Fruit fly (Drosophila melanogaster) whole organism, adult: ENCODE data around the gene CG1316.

Source experiments
- CG11617 ChIP-seq: fragments of 200-800 bp; sonication (Bioruptor generic); optimal IDR thresholded peaks from 2 replicates; lab custom pipeline; 2017; ENCODE audit warnings: mild to moderate bottlenecking, missing biosample characterization, missing genetic modification reagents, missing genetic modification characterization
- CG12768 ChIP-seq: fragments of 200-800 bp; sonication (Bioruptor generic); optimal IDR thresholded peaks from 2 replicates; lab custom pipeline; 2017; ENCODE audit warnings: missing biosample characterization, missing genetic modification characterization, mild to moderate bottlenecking, moderate library complexity, missing genetic modification reagents
- CG14711 ChIP-seq: fragments of 200-800 bp; sonication (Bioruptor generic); optimal IDR thresholded peaks from 2 replicates; lab custom pipeline; 2018; ENCODE audit warnings: missing biosample characterization, mild to moderate bottlenecking, missing genetic modification characterization, moderate library complexity
- CG1620 ChIP-seq: fragments of 200-800 bp; sonication (Bioruptor generic); optimal IDR thresholded peaks from 2 replicates; lab custom pipeline; 2016; ENCODE audit warnings: missing biosample characterization, missing genetic modification characterization
- CG33017 ChIP-seq: fragments of 200-800 bp; sonication (Bioruptor generic); optimal IDR thresholded peaks from 2 replicates; lab custom pipeline; 2018; ENCODE audit warnings: missing biosample characterization, mild to moderate bottlenecking, missing genetic modification characterization, moderate library complexity
- CG5204 ChIP-seq: fragments of 200-800 bp; sonication (Bioruptor generic); optimal IDR thresholded peaks from 2 replicates; lab custom pipeline; 2016; ENCODE audit warnings: missing biosample characterization, missing genetic modification characterization
- CG7045 ChIP-seq: fragments of 200-800 bp; sonication (Bioruptor generic); optimal IDR thresholded peaks from 2 replicates; lab custom pipeline; 2017; ENCODE audit warnings: missing biosample characterization, mild to moderate bottlenecking, missing genetic modification characterization
- CG7101 ChIP-seq: fragments of 200-800 bp; sonication (Bioruptor generic); optimal IDR thresholded peaks from 2 replicates; lab custom pipeline; 2018; ENCODE audit warnings: missing biosample characterization, mild to moderate bottlenecking, missing genetic modification characterization, moderate library complexity
- Clk ChIP-seq: fragments of 200-800 bp; sonication (Bioruptor generic); optimal IDR thresholded peaks from 2 replicates; lab custom pipeline; 2017; ENCODE audit warnings: missing biosample characterization, missing genetic modification characterization
- Crg-1 ChIP-seq: fragments of 200-800 bp; sonication (Bioruptor generic); optimal IDR thresholded peaks from 2 replicates; lab custom pipeline; 2016; ENCODE audit warnings: missing biosample characterization, missing genetic modification characterization
- Hr96 ChIP-seq: fragments of 200-800 bp; sonication (Bioruptor generic); optimal IDR thresholded peaks from 2 replicates; lab custom pipeline; 2016; ENCODE audit warnings: missing biosample characterization, missing genetic modification characterization
- Mnt ChIP-seq: fragments of 200-800 bp; sonication (Bioruptor generic); optimal IDR thresholded peaks from 2 replicates; lab custom pipeline; 2016; ENCODE audit warnings: missing biosample characterization, mild to moderate bottlenecking, missing genetic modification characterization
- bab1 ChIP-seq: fragments of 200-800 bp; sonication (Bioruptor generic); optimal IDR thresholded peaks from 3 replicates; lab custom pipeline; 2019; ENCODE audit warnings: missing biosample characterization, mild to moderate bottlenecking, missing genetic modification characterization, moderate library complexity
- cic ChIP-seq: fragments of 200-800 bp; sonication (Bioruptor generic); optimal IDR thresholded peaks from 2 replicates; lab custom pipeline; 2017; ENCODE audit warnings: missing biosample characterization, mild to moderate bottlenecking, missing genetic modification characterization, moderate library complexity
- cnc ChIP-seq, 2 experiments: fragments of >200 bp; optimal IDR thresholded peaks; 2 replicates each; lab custom pipeline; 2017
- kay ChIP-seq: fragments of 200-800 bp; sonication (Bioruptor generic); peaks from one replicate; lab custom pipeline; 2016; ENCODE audit warnings: missing biosample characterization, missing genetic modification characterization, borderline replicate concordance
- ovo ChIP-seq: fragments of 200-800 bp; sonication (Bioruptor generic); optimal IDR thresholded peaks from 2 replicates; lab custom pipeline; 2016; ENCODE audit warnings: missing biosample characterization, missing genetic modification characterization
- pad ChIP-seq: fragments of 200-800 bp; sonication (Bioruptor generic); optimal IDR thresholded peaks from 3 replicates; lab custom pipeline; 2017; ENCODE audit warnings: missing biosample characterization, missing genetic modification characterization, mild to moderate bottlenecking, moderate library complexity, missing genetic modification reagents
- tj ChIP-seq: fragments of 200-800 bp; sonication (Bioruptor generic); optimal IDR thresholded peaks from 3 replicates; lab custom pipeline; 2017; ENCODE audit warnings: missing biosample characterization, mild to moderate bottlenecking, missing genetic modification characterization, moderate library complexity
- toe ChIP-seq: fragments of 200-800 bp; sonication (Bioruptor generic); optimal IDR thresholded peaks from 2 replicates; lab custom pipeline; 2016; ENCODE audit warnings: missing biosample characterization, missing genetic modification characterization

CG1316 gene

DNA sequence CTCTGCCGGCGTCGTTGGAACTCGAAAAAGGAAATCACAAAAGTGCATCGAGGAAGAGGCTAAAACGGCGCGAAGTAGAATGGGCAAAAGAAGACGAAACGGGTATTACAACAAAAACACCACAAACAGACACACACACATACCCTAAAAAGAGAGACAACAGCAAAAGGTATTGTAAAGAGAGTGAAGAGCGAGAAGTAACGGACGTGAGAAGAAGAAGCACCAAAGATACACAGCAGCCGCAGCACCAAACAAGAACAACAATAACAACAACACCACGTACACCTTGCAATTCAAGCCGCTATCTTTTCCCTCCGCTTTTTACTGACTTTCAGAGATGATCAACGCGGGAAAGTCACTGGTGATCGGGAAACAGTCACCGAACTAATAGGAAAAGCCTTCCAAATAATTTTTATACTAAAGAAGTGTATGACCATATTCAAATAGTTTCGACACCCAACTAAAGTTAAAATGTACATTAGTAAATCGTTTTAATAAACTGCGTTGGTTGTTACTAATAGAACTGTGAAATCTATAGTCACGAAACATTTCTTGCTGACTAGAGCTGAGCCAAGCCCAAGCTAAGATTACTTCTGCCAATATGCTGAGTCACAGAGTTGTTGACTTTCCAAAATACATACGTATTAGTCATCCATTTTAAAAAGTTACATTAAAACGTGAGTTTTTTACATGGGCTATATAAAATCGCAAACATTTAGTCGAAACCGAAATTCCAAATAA is 31.4 kb upstream of the CG1316 start:
- TF ChIP-seq cnc (optimal IDR thresholded peaks at IDR 0.05; lab: Kevin White, UChicago) (peak in 1 of 2 experiments; percentile 43), ovo (GFP tag; lab: Kevin White, UChicago) (peak; percentile 92), cic (GFP tag; lab: Kevin White, UChicago) (no peak)

DNA sequence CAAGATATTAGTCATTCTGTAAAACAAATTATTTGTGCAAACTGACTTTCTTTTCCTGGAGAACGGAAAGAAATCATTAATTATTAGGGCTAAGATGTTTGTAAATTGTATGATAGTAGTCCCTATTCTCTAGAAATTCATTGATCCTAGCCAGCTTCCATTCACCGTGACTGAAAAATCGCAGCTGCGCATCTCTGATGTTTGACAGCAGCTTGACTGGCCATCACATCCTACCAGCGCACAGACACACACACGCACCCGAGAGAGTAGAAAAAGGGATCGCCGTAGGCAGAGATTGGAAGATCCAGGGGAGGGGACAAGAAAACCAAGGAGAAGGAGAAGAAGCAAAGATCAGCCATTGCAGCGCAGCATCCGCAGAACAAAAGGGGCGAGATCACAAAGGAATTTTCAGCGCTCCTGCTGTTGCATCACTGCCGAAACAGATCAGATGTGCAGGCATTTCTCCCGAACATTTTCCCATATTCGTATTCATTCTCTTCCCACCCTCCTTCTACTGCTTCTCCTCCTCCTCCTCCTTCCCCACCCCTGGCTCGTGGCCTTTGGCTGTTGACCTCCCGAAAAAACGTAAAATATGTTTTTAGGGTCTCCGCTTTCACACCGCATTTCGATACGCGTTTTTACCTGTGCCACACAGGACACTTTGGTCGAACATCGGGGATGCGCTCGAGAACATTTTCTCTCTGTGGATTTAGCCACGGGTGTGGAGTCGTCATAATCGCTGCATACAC is 30.6 kb upstream of the CG1316 start:
- TF ChIP-seq pad (no peak), tj (GFP tag; lab: Kevin White, UChicago) (no peak), bab1 (GFP tag; lab: Kevin White, UChicago) (no peak), ovo (GFP tag; lab: Kevin White, UChicago) (no peak), Mnt (GFP tag; lab: Kevin White, UChicago) (no peak), CG12768 (GFP tag; lab: Kevin White, UChicago) (no peak), Crg-1 (GFP tag; lab: Kevin White, UChicago) (no peak), CG14711 (tag; lab: Kevin White, UChicago) (no peak), CG5204 (GFP tag; lab: Kevin White, UChicago) (no peak), Hr96 (no peak), Clk (GFP tag; lab: Kevin White, UChicago) (no peak), CG33017 (tag; lab: Kevin White, UChicago) (no peak), cic (GFP tag; lab: Kevin White, UChicago) (no peak), kay (GFP tag; lab: Kevin White, UChicago) (no peak), CG7045 (GFP tag; lab: Kevin White, UChicago) (no peak), CG7101 (tag; lab: Kevin White, UChicago) (no peak), CG1620 (GFP tag; lab: Kevin White, UChicago) (no peak), CG11617 (no peak), toe (GFP tag; lab: Kevin White, UChicago) (no peak)

DNA sequence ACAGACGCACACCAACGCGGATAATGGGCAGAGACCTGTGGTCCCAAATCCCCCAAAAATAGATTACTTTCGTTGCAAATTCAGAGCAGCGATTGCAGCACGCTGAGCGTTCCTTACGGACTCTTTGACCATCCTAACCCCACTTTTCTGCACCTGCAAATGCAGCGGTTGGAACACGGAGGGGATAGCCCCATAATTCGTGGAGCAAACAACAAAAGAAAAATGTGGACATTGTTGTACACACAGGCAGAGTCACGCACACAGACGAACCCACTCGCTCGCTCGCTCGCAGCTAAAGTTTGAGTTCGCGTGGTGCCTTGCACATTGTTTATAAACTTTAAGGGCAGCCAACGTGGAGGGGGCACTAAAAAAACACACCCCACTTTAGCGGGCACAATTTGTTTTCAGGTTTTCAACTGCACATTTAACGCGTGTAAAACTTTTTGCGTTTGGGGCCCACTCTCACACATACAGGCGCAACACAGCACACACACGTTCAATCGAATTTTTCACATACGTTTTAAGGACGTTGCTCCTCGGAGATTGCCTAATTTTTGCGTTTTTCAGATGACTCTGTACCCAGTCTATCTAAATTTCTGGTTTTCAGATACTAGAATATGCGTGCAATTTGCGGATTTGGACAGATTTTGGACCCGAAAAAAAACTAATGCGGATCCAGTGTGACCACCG is 29.9 kb upstream of the CG1316 start:
- TF ChIP-seq Mnt (GFP tag; lab: Kevin White, UChicago) (peak; percentile 79), pad (peak; percentile 35), Hr96 (no peak), cic (GFP tag; lab: Kevin White, UChicago) (peak; percentile 4)

DNA sequence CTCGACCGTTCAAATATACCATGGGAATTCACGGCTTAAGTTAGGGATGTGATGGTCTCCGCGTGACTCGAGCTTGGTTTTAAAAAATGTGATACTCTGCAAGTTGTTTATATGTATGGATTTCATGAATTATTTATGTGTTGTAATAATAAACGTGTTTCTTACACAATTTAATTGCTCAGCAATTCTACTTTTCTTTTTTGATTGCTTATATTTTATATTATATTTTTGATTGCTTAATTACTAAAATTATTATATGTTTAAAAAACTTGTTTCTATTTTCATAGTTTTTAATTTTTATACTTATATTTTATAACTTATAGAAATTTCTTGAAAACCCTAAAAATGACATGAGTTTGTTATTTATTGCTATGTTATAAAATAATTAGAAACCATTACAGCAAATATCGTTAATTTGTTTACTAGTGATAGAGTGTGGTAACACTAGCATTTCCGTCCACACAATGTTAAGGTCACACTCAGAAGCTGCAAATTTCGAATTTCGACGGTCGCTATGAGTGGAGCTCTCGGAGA is 29.3 kb upstream of the CG1316 start, which contains the start of the genes ago and CG1265:
Gene ago, minus strand, starts transcription at position 6 of the 534 bp plus-strand sequence.
Gene CG1265, plus strand, starts transcription at position 476 of the 534 bp plus-strand sequence.
- TF ChIP-seq CG11617 (peak; percentile 59), tj (GFP tag; lab: Kevin White, UChicago) (peak; percentile 35), kay (GFP tag; lab: Kevin White, UChicago) (no peak), CG1620 (GFP tag; lab: Kevin White, UChicago) (peak; percentile 19), Crg-1 (GFP tag; lab: Kevin White, UChicago) (peak; percentile 25), CG7101 (tag; lab: Kevin White, UChicago) (peak; percentile 73), toe (GFP tag; lab: Kevin White, UChicago) (peak; percentile 41), CG33017 (tag; lab: Kevin White, UChicago) (peak; percentile 42), ovo (GFP tag; lab: Kevin White, UChicago) (peak; percentile 5), CG14711 (tag; lab: Kevin White, UChicago) (peak; percentile 64), cnc (optimal IDR thresholded peaks at IDR 0.05; lab: Kevin White, UChicago) (no peak), pad (peak; percentile 44), cic (GFP tag; lab: Kevin White, UChicago) (no peak), CG7045 (GFP tag; lab: Kevin White, UChicago) (peak; percentile 50), bab1 (GFP tag; lab: Kevin White, UChicago) (peak; percentile 40), CG12768 (GFP tag; lab: Kevin White, UChicago) (no peak)

DNA sequence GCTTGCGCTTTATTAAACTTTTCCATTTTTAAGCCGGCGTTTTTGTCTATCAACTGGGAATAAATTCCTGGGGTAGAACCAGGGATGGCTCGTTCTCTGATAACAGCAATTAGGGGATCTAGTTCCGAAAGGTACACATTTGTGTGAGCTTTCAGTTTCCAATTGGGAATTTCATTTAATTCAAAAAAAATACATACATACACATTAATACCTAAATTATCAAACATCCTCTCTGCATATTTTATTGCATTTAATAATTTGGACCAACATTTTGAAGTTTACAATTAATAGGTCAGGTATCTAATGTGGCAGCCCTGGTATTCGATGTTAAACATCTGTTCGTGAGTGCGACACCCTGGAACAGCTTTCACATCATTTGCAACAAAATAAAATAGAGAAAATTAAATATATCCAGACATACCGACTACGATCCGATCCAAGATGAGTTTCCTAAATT is 24.5 kb upstream of the CG1316 start, which contains the start of the genes CG15011 and CG1309:
Gene CG15011, minus strand, starts transcription at position 51 of the 457 bp plus-strand sequence.
Gene CG1309, plus strand, starts transcription at position 329 of the 457 bp plus-strand sequence.
- TF ChIP-seq CG14711 (tag; lab: Kevin White, UChicago) (peak; percentile 75), CG7101 (tag; lab: Kevin White, UChicago) (peak; percentile 84), CG7045 (GFP tag; lab: Kevin White, UChicago) (peak; percentile 74), Hr96 (peak; percentile 81), cic (GFP tag; lab: Kevin White, UChicago) (peak; percentile 31), Crg-1 (GFP tag; lab: Kevin White, UChicago) (peak; percentile 87), tj (GFP tag; lab: Kevin White, UChicago) (peak; percentile 60), Clk (GFP tag; lab: Kevin White, UChicago) (peak; percentile 64), CG11617 (peak; percentile 86), Mnt (GFP tag; lab: Kevin White, UChicago) (peak; percentile 72), bab1 (GFP tag; lab: Kevin White, UChicago) (peak; percentile 87), toe (GFP tag; lab: Kevin White, UChicago) (peak; percentile 93), CG1620 (GFP tag; lab: Kevin White, UChicago) (peak; percentile 85), kay (GFP tag; lab: Kevin White, UChicago) (no peak), cnc (optimal IDR thresholded peaks at IDR 0.05; lab: Kevin White, UChicago) (no peak), CG5204 (GFP tag; lab: Kevin White, UChicago) (no peak), CG33017 (tag; lab: Kevin White, UChicago) (peak; percentile 76), ovo (GFP tag; lab: Kevin White, UChicago) (peak; percentile 33), pad (peak; percentile 66), CG12768 (GFP tag; lab: Kevin White, UChicago) (peak; percentile 81)
